Worm (Caenorhabditis elegans) whole organism, L3 larva: ENCODE measurements around the gene pmpl-1.

Source experiments
- R02D3.7 ChIP-seq: fragments of 150-350 bp; optimal IDR thresholded peaks from 2 replicates; lab custom pipeline; 2014; ENCODE audit warnings: missing biosample characterization, missing genetic modification characterization
- ZK546.5 ChIP-seq: sonication (generic microtip); optimal IDR thresholded peaks from 2 replicates; lab custom pipeline; 2017; ENCODE audit warnings: missing biosample characterization, missing genetic modification characterization
- aly-2 ChIP-seq: fragments of 150-350 bp; optimal IDR thresholded peaks from 2 replicates; lab custom pipeline; 2014; ENCODE audit warnings: missing biosample characterization, missing genetic modification characterization
- ama-1 ChIP-seq: fragments of 150-350 bp; optimal IDR thresholded peaks from 2 replicates; lab custom pipeline; 2018
- ceh-16 ChIP-seq: sonication (generic microtip); optimal IDR thresholded peaks from 2 replicates; lab custom pipeline; 2017; ENCODE audit warnings: missing biosample characterization, missing genetic modification characterization
- ceh-28 ChIP-seq: fragments of 150-350 bp; optimal IDR thresholded peaks from 2 replicates; lab custom pipeline; 2014; ENCODE audit warnings: missing biosample characterization, missing genetic modification reagents, missing genetic modification characterization
- ceh-82 ChIP-seq: fragments of 150-350 bp; optimal IDR thresholded peaks from 2 replicates; lab custom pipeline; 2014; ENCODE audit warnings: missing biosample characterization, missing genetic modification characterization
- ceh-9 ChIP-seq: sonication (generic microtip); optimal IDR thresholded peaks from 2 replicates; lab custom pipeline; 2018; ENCODE audit warnings: missing biosample characterization, missing genetic modification characterization
- daf-12 ChIP-seq: fragments of 150-350 bp; optimal IDR thresholded peaks from 2 replicates; lab custom pipeline; 2014; ENCODE audit warnings: missing biosample characterization, missing genetic modification reagents, missing genetic modification characterization
- egl-27 ChIP-seq: sonication (generic microtip); optimal IDR thresholded peaks from 4 replicates; lab custom pipeline; 2017; ENCODE audit warnings: missing biosample characterization, missing genetic modification reagents, missing genetic modification characterization
- egl-5 ChIP-seq: fragments of 150-350 bp; optimal IDR thresholded peaks from 2 replicates; lab custom pipeline; 2017; ENCODE audit warnings: missing biosample characterization, missing genetic modification reagents, missing genetic modification characterization, inconsistent platforms
- elt-1 ChIP-seq: fragments of 150-350 bp; optimal IDR thresholded peaks from 2 replicates; lab custom pipeline; 2014; ENCODE audit warnings: missing biosample characterization, missing genetic modification characterization
- elt-2 ChIP-seq: sonication (generic microtip); optimal IDR thresholded peaks from 2 replicates; lab custom pipeline; 2016; ENCODE audit warnings: missing genetic modification reagents, mild to moderate bottlenecking, missing genetic modification characterization, missing compliant biosample characterization
- elt-3 ChIP-seq, 3 experiments: fragments of 150-350 bp in 1 of 3; sonication (generic microtip) in 2 of 3; optimal IDR thresholded peaks; 2 replicates in 2 of 3; 4 replicates in 1 of 3; lab custom pipeline; 2014 to 2017; ENCODE audit warnings: missing biosample characterization in 3 of 3, missing genetic modification characterization in 3 of 3
- eor-1 ChIP-seq, 2 experiments: fragments of 150-350 bp; optimal IDR thresholded peaks; 2 replicates each; lab custom pipeline; 2014 to 2018; ENCODE audit warnings: missing biosample characterization in 2 of 2, missing genetic modification characterization in 2 of 2
- fkh-10 ChIP-seq: sonication (generic microtip); optimal IDR thresholded peaks from 2 replicates; lab custom pipeline; 2017; ENCODE audit warnings: missing biosample characterization, missing genetic modification reagents, missing genetic modification characterization
- fkh-2 ChIP-seq: fragments of 150-350 bp; optimal IDR thresholded peaks from 2 replicates; lab custom pipeline; 2014; ENCODE audit warnings: missing biosample characterization, missing genetic modification reagents, missing genetic modification characterization
- fos-1 ChIP-seq: fragments of 150-350 bp; optimal IDR thresholded peaks from 2 replicates; lab custom pipeline; 2014; ENCODE audit warnings: missing biosample characterization, missing genetic modification characterization
- hmg-11 ChIP-seq: sonication (generic microtip); optimal IDR thresholded peaks from 2 replicates; lab custom pipeline; 2016; ENCODE audit warnings: missing genetic modification characterization, missing compliant biosample characterization
- jun-1 ChIP-seq: fragments of 150-350 bp; optimal IDR thresholded peaks from 2 replicates; lab custom pipeline; 2014; ENCODE audit warnings: missing biosample characterization, missing genetic modification reagents, missing genetic modification characterization
- lin-15B ChIP-seq: fragments of 150-350 bp; optimal IDR thresholded peaks from 2 replicates; lab custom pipeline; 2014; ENCODE audit warnings: missing biosample characterization, missing genetic modification characterization
- lin-39 ChIP-seq: fragments of 150-350 bp; optimal IDR thresholded peaks from 2 replicates; lab custom pipeline; 2018; ENCODE audit warnings: missing biosample characterization, missing genetic modification reagents, missing genetic modification characterization
- lsy-12 ChIP-seq: sonication (generic microtip); optimal IDR thresholded peaks from 2 replicates; lab custom pipeline; 2016; ENCODE audit warnings: mild to moderate bottlenecking, missing genetic modification characterization, missing compliant biosample characterization
- mdl-1 ChIP-seq: fragments of 150-350 bp; optimal IDR thresholded peaks from 2 replicates; lab custom pipeline; 2014; ENCODE audit warnings: missing biosample characterization, missing genetic modification characterization
- mml-1 ChIP-seq: fragments of 150-350 bp; sonication (generic microtip); optimal IDR thresholded peaks from 3 replicates; lab custom pipeline; 2014; ENCODE audit warnings: missing biosample characterization, missing genetic modification characterization
- nfya-1 ChIP-seq: sonication (generic microtip); optimal IDR thresholded peaks from 2 replicates; lab custom pipeline; 2017; ENCODE audit warnings: missing genetic modification characterization, mild to moderate bottlenecking, missing compliant biosample characterization, antibody characterized with exemption, moderate library complexity; ENCODE audit not compliant: insufficient read depth
- nhr-11 ChIP-seq: fragments of 150-350 bp; optimal IDR thresholded peaks from 2 replicates; lab custom pipeline; 2014; ENCODE audit warnings: missing biosample characterization, missing genetic modification characterization
- nhr-12 ChIP-seq: fragments of 150-350 bp; optimal IDR thresholded peaks from 2 replicates; lab custom pipeline; 2014; ENCODE audit warnings: missing biosample characterization, missing genetic modification characterization
- nhr-23 ChIP-seq: fragments of 150-350 bp; optimal IDR thresholded peaks from 2 replicates; lab custom pipeline; 2014; ENCODE audit warnings: missing biosample characterization, missing genetic modification reagents, missing genetic modification characterization
- nhr-237 ChIP-seq: fragments of 150-350 bp; optimal IDR thresholded peaks from 2 replicates; lab custom pipeline; 2014; ENCODE audit warnings: missing biosample characterization, missing genetic modification characterization
- nhr-25 ChIP-seq: sonication (generic microtip); optimal IDR thresholded peaks from 2 replicates; lab custom pipeline; 2017; ENCODE audit warnings: missing biosample characterization, missing genetic modification characterization
- nhr-28 ChIP-seq: fragments of 150-350 bp; optimal IDR thresholded peaks from 2 replicates; lab custom pipeline; 2014; ENCODE audit warnings: missing biosample characterization, missing genetic modification characterization
- nhr-43 ChIP-seq: sonication (generic microtip); optimal IDR thresholded peaks from 2 replicates; lab custom pipeline; 2016; ENCODE audit warnings: mild to moderate bottlenecking, missing genetic modification characterization, missing compliant biosample characterization; ENCODE audit not compliant: poor library complexity, severe bottlenecking
- nhr-67 ChIP-seq: fragments of 150-350 bp; optimal IDR thresholded peaks from 2 replicates; lab custom pipeline; 2014; ENCODE audit warnings: missing biosample characterization, missing genetic modification characterization
- nhr-76 ChIP-seq: fragments of 150-350 bp; sonication (generic microtip); optimal IDR thresholded peaks from 5 replicates; lab custom pipeline; 2014; ENCODE audit warnings: missing biosample characterization, missing genetic modification characterization
- nhr-77 ChIP-seq: fragments of 150-350 bp; optimal IDR thresholded peaks from 2 replicates; lab custom pipeline; 2014; ENCODE audit warnings: missing biosample characterization, missing genetic modification characterization
- pha-4 ChIP-seq: fragments of 150-350 bp; optimal IDR thresholded peaks from 2 replicates; lab custom pipeline; 2014; ENCODE audit warnings: missing biosample characterization, missing genetic modification reagents, missing genetic modification characterization
- pqm-1 ChIP-seq: fragments of 150-350 bp; optimal IDR thresholded peaks from 2 replicates; lab custom pipeline; 2017; ENCODE audit warnings: missing biosample characterization, missing genetic modification characterization, inconsistent platforms
- sea-2 ChIP-seq: fragments of 150-350 bp; sonication (generic microtip); optimal IDR thresholded peaks from 4 replicates; lab custom pipeline; 2014; ENCODE audit warnings: missing biosample characterization, missing genetic modification reagents, missing genetic modification characterization
- skn-1 ChIP-seq: fragments of 150-350 bp; optimal IDR thresholded peaks from 2 replicates; lab custom pipeline; 2014; ENCODE audit warnings: missing biosample characterization, missing genetic modification characterization
- snpc-4 ChIP-seq: fragments of 150-350 bp; optimal IDR thresholded peaks from 2 replicates; lab custom pipeline; 2014; ENCODE audit warnings: missing biosample characterization, missing genetic modification characterization
- unc-39 ChIP-seq: sonication (generic microtip); optimal IDR thresholded peaks from 4 replicates; lab custom pipeline; 2017; ENCODE audit warnings: missing biosample characterization, missing genetic modification characterization
- unc-62 ChIP-seq: fragments of 150-350 bp; sonication (generic microtip); optimal IDR thresholded peaks from 4 replicates; lab custom pipeline; 2014; ENCODE audit warnings: missing biosample characterization, missing genetic modification reagents, missing genetic modification characterization
- zag-1 ChIP-seq: fragments of 150-350 bp; optimal IDR thresholded peaks from 2 replicates; lab custom pipeline; 2014; ENCODE audit warnings: missing biosample characterization, missing genetic modification characterization
- ztf-11 ChIP-seq: fragments of 150-350 bp; optimal IDR thresholded peaks from 2 replicates; lab custom pipeline; 2014; ENCODE audit warnings: missing biosample characterization, missing genetic modification characterization

The pmpl-1 gene

ce11 chrX:3798288-3798687 lies 10.5 kb downstream of the pmpl-1 start:
- TF ChIP-seq hmg-11 (tag; lab: Kevin White, UChicago) = no peak
- no peak for TF ChIP-seq aly-2 (tag; lab: Kevin White, UChicago)
- TF ChIP-seq fkh-2 (tag; lab: Kevin White, UChicago) = no peak
- TF ChIP-seq mdl-1 (tag; lab: Kevin White, UChicago) = no peak

DNA sequence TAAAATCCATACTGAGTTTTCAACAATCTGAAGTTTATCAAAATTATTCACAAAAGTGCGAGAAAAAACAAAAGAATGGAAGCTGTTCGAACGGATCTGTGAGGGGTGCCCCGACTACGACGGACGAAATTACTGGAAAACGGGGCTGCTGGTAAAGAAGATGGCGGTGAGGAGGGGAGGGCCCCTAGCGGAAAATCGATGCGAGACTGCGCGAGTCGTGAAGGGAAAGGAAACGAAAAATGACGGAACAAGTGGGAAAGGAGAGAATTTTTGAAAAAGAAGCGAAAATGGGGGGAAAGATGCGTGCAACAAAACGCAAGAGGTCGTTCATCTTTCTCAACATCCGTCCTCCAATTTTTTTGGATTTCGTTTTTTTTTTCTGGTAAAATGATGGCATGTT lies 14.9 kb downstream of the pmpl-1 start:
- no peak for TF ChIP-seq mml-1 (tag; lab: Kevin White, UChicago)
- no peak for TF ChIP-seq nhr-25 (tag; lab: Kevin White, UChicago)
- no peak for TF ChIP-seq ceh-28
- peak; percentile 44 for TF ChIP-seq hmg-11 (tag; lab: Kevin White, UChicago)
- TF ChIP-seq fkh-10 (GFP tag; lab: Kevin White, UChicago) = peak; percentile 20
- TF ChIP-seq pqm-1 (tag; lab: Kevin White, UChicago) = no peak
- no peak for TF ChIP-seq R02D3.7 (tag; lab: Kevin White, UChicago)
- no peak for TF ChIP-seq ama-1 (lab: Kevin White, UChicago)
- TF ChIP-seq pha-4 = no peak
- no peak for TF ChIP-seq nhr-76
- TF ChIP-seq ceh-82 = no peak
- TF ChIP-seq unc-62 = no peak
- TF ChIP-seq lin-15B (tag; lab: Kevin White, UChicago) = no peak
- no peak for TF ChIP-seq egl-27 (tag; lab: Kevin White, UChicago)
- TF ChIP-seq daf-12 (tag; lab: Kevin White, UChicago) = no peak
- TF ChIP-seq lsy-12 (tag; lab: Kevin White, UChicago) = no peak
- peak; percentile 82 for TF ChIP-seq lin-39
- TF ChIP-seq fkh-2 (tag; lab: Kevin White, UChicago) = no peak
- no peak for TF ChIP-seq fos-1 (tag; lab: Kevin White, UChicago)
- TF ChIP-seq elt-3 (tag; optimal IDR thresholded peaks at IDR 0.05; lab: Kevin White, UChicago) = no peak
- peak; percentile 52 for TF ChIP-seq nfya-1 (tag; lab: Kevin White, UChicago)
- no peak for TF ChIP-seq nhr-23
- no peak for TF ChIP-seq ceh-9 (tag; lab: Kevin White, UChicago)
- no peak for TF ChIP-seq elt-1 (tag; lab: Kevin White, UChicago)
- no peak for TF ChIP-seq ceh-16 (tag; lab: Kevin White, UChicago)
- TF ChIP-seq skn-1 (tag; lab: Kevin White, UChicago) = no peak

ce11 chrX:3803314-3803713 lies 15.5 kb downstream of the pmpl-1 start, which contains the start of gene F35A5.8:
F35A5.8 (minus strand) TSS chrX:3803464.
- TF ChIP-seq jun-1 (no peak), nhr-25 (tag; lab: Kevin White, UChicago) (peak; percentile 64), ceh-82 (peak; percentile 61), ceh-28 (peak; percentile 12), mml-1 (tag; lab: Kevin White, UChicago) (no peak), nhr-28 (no peak), ztf-11 (tag; lab: Kevin White, UChicago) (no peak), nhr-77 (tag; lab: Kevin White, UChicago) (no peak), nfya-1 (tag; lab: Kevin White, UChicago) (peak; percentile 75), nhr-23 (peak; percentile 79), fos-1 (tag; lab: Kevin White, UChicago) (no peak), unc-62 (no peak), ZK546.5 (no peak), fkh-10 (GFP tag; lab: Kevin White, UChicago) (no peak), lsy-12 (tag; lab: Kevin White, UChicago) (peak; percentile 43), sea-2 (no peak), nhr-76 (no peak), fkh-2 (tag; lab: Kevin White, UChicago) (no peak), elt-1 (tag; lab: Kevin White, UChicago) (no peak), eor-1 (tag; optimal IDR thresholded peaks at IDR 0.05; lab: Kevin White, UChicago) (no peak), lin-39 (peak; percentile 37), ceh-16 (tag; lab: Kevin White, UChicago) (no peak), aly-2 (tag; lab: Kevin White, UChicago) (no peak), egl-5 (tag; lab: Kevin White, UChicago) (no peak), snpc-4 (peak; percentile 55), pqm-1 (tag; lab: Kevin White, UChicago) (peak; percentile 13), ama-1 (lab: Kevin White, UChicago) (no peak), skn-1 (tag; lab: Kevin White, UChicago) (peak; percentile 11), elt-3 (tag; optimal IDR thresholded peaks at IDR 0.05; lab: Kevin White, UChicago) (no peak), unc-39 (no peak), nhr-67 (tag; lab: Kevin White, UChicago) (no peak), nhr-11 (no peak), nhr-43 (tag; lab: Kevin White, UChicago) (no peak), daf-12 (tag; lab: Kevin White, UChicago) (no peak), hmg-11 (tag; lab: Kevin White, UChicago) (no peak), nhr-12 (tag; lab: Kevin White, UChicago) (no peak), egl-27 (tag; lab: Kevin White, UChicago) (no peak), nhr-237 (no peak), ceh-9 (tag; lab: Kevin White, UChicago) (no peak), R02D3.7 (tag; lab: Kevin White, UChicago) (no peak), mdl-1 (tag; lab: Kevin White, UChicago) (no peak), zag-1 (tag; lab: Kevin White, UChicago) (no peak), elt-2 (tag; lab: Kevin White, UChicago) (peak; percentile 58), pha-4 (peak; percentile 94), lin-15B (tag; lab: Kevin White, UChicago) (peak; percentile 48)
